Worm (Caenorhabditis elegans): ENCODE results near the gene cdr-1.

ce11 chrV:15872273-15872672, 48.8 kb upstream of the cdr-1 start, which contains the start of gene str-56:
- TF ChIP-seq nhr-232 (tag; optimal IDR thresholded peaks at IDR 0.05), result no peak
- TF ChIP-seq hlh-30 (tag; optimal IDR thresholded peaks at IDR 0.05; ENCODE audit: insufficient read depth), result no peak
- TF ChIP-seq ets-4 (tag; optimal IDR thresholded peaks at IDR 0.05), result no peak
- no peak for TF ChIP-seq tbx-2 (tag; optimal IDR thresholded peaks at IDR 0.05)
- TF ChIP-seq hlh-6 (tag; optimal IDR thresholded peaks at IDR 0.05), result no peak
- no peak for TF ChIP-seq ceh-19 (GFP tag; optimal IDR thresholded peaks at IDR 0.05)
- TF ChIP-seq rnt-1 (tag; optimal IDR thresholded peaks at IDR 0.05), result no peak
- no peak for TF ChIP-seq ref-2 (tag; optimal IDR thresholded peaks at IDR 0.05)
- TF ChIP-seq nhr-11 (tag; optimal IDR thresholded peaks at IDR 0.05), result no peak
- no peak for TF ChIP-seq ahr-1 (tag; optimal IDR thresholded peaks at IDR 0.05)
- no peak for TF ChIP-seq elt-2 (tag; optimal IDR thresholded peaks at IDR 0.05)
- no peak for TF ChIP-seq fkh-10 (GFP tag; optimal IDR thresholded peaks at IDR 0.05)
- TF ChIP-seq ttx-3 (tag; optimal IDR thresholded peaks at IDR 0.05), result no peak
- no peak for TF ChIP-seq ama-1 (optimal IDR thresholded peaks at IDR 0.05)

All from whole organism, late embryonic.